Worm (Caenorhabditis elegans): ENCODE data around the gene F32A5.4.

ce11 chrII:7182630-7183029 is 46.3 kb upstream of the F32A5.4 start:
- no peak for TF ChIP-seq tbx-8 (GFP tag; optimal IDR thresholded peaks at IDR 0.05)
- no peak for TF ChIP-seq drap-1 (GFP tag; optimal IDR thresholded peaks at IDR 0.05)
- TF ChIP-seq snpc-4 (tag; optimal IDR thresholded peaks at IDR 0.05): no peak

Data from whole organism, mixed stage, embryonic.